Fruit fly (Drosophila melanogaster) S2 (cell line): Measurements from ENCODE around the gene Usp32.

Source experiments
- CG8478 ChIP-seq: fragments of >200 bp; optimal IDR thresholded peaks from 2 replicates; lab custom pipeline; 2018
- CTCF ChIP-seq, 2 experiments: fragments of >200 bp; optimal IDR thresholded peaks; 2 replicates each; lab custom pipeline; 2018

DNA sequence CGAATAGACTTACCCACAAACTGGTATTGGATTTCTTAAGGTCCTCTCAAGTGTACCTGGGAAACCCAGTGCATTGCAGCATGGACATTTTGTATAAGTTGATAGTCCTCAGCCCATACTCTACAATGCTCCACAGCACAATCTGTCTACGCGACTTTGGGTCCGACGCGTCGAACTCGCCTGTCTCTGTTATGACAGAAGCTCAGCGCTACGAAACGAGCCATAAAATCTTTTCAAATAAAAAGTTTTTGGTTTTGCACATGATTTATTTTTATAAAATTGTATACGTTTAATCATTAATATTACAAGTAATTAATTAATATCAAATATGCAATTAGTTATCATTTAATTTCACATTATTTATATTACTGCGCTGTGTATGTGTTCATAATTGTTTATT lies 3.7 kb upstream of the Usp32 start:
- no peak for TF ChIP-seq CG8478 (lab: Kevin White, UChicago)
- TF ChIP-seq CTCF (optimal IDR thresholded peaks at IDR 0.05; lab: Kevin White, UChicago), result no peak
